Worm (Caenorhabditis elegans): ENCODE data around the gene C28G1.2.

The C28G1.2 gene

ce11 chrX:8811916-8812315 lies 23.9 kb upstream of the C28G1.2 start, which contains the start of gene cnnm-2:
cnnm-2 (plus strand) TSS chrX:8812105.
- TF ChIP-seq pqm-1 (tag; optimal IDR thresholded peaks at IDR 0.05) = peak; percentile 63
- TF ChIP-seq elt-2 (tag; optimal IDR thresholded peaks at IDR 0.05) = peak; percentile 89
- peak; percentile 15 for TF ChIP-seq pha-4 (tag; optimal IDR thresholded peaks at IDR 0.05)
- TF ChIP-seq ama-1 (optimal IDR thresholded peaks at IDR 0.05) = no peak

- TF ChIP-seq ceh-82 (tag; optimal IDR thresholded peaks at IDR 0.05) = no peak
- TF ChIP-seq elt-2 (tag; optimal IDR thresholded peaks at IDR 0.05) = peak; percentile 47
- TF ChIP-seq egl-5 (tag; optimal IDR thresholded peaks at IDR 0.05) = no peak
- TF ChIP-seq fos-1 (tag; optimal IDR thresholded peaks at IDR 0.05) = no peak
- TF ChIP-seq snpc-4 (tag; optimal IDR thresholded peaks at IDR 0.05) = no peak
- TF ChIP-seq fkh-10 (GFP tag; optimal IDR thresholded peaks at IDR 0.05) = no peak
- TF ChIP-seq sea-2 (GFP tag; optimal IDR thresholded peaks at IDR 0.05) = no peak
- TF ChIP-seq pqm-1 (tag; optimal IDR thresholded peaks at IDR 0.05) = peak; percentile 15
- no peak for TF ChIP-seq nhr-77 (tag; optimal IDR thresholded peaks at IDR 0.05)
- TF ChIP-seq ztf-4 (tag; optimal IDR thresholded peaks at IDR 0.05) = no peak
- no peak for TF ChIP-seq unc-39 (tag; optimal IDR thresholded peaks at IDR 0.05)
- no peak for TF ChIP-seq jun-1 (tag; optimal IDR thresholded peaks at IDR 0.05)
- TF ChIP-seq pha-4 (tag; optimal IDR thresholded peaks at IDR 0.05) = peak; percentile 43
These were observed 17.9 kb upstream of the C28G1.2 start for ce11 chrX:8817929-8818328.

DNA sequence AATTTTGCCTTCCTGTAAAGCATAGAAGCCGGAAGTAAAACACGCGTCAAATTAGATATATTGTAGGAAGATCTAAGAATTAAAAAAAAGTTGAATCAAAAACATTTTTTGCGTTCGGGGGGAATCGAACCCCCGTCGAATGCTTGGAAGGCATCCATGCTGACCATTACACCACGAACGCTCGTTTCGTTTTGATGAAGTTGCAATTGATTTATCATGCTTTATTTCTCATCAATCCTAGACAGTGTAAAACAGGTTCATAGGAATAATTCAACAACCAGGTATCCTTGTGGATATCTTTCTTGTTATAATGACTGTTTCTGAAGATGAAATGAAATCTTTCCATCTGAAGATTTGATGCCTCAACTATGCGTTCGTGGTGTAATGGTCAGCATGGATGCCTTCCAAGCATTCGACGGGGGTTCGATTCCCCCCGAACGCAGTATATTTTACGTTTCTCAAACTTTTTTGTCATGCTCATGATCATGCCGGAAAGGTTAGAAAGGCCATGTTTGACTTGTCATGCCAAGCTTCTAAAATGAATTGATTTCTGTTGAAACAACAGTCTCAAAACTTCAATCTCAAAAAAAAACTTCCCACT lies 15.9 kb upstream of the C28G1.2 start:
- no peak for TF ChIP-seq ceh-16 (tag; optimal IDR thresholded peaks at IDR 0.05)
- TF ChIP-seq daf-12 (tag; optimal IDR thresholded peaks at IDR 0.05) = no peak
- peak; percentile 22 for TF ChIP-seq nhr-25 (tag; optimal IDR thresholded peaks at IDR 0.05)
- TF ChIP-seq nhr-43 (tag; optimal IDR thresholded peaks at IDR 0.05; ENCODE audit: poor library complexity, severe bottlenecking) = peak; percentile 52
- TF ChIP-seq elt-2 (tag; optimal IDR thresholded peaks at IDR 0.05) = peak; percentile 14

DNA sequence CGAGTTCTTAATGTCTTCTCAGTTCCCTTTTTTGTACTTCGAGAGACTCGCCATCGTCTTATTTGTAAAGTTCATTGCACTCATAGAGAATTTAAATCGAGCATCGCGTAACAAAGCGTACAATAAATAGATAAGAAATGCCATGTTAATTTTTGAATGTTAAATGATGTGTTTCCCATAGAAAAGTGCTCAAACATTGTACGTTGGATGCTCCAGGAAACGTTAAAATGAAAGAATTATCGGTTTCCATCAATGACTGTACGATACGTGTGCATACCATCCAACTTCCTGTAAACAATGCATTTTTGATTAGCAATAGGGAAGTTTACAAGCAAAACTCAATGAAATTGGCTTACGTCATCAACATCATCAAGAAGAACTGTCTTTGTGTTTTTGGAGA lies 15.2 kb upstream of the C28G1.2 start:
- peak; percentile 71 for TF ChIP-seq pqm-1 (tag; optimal IDR thresholded peaks at IDR 0.05)
- TF ChIP-seq aly-2 (tag; optimal IDR thresholded peaks at IDR 0.05) = no peak
- peak; percentile 87 for TF ChIP-seq elt-2 (tag; optimal IDR thresholded peaks at IDR 0.05)
- peak; percentile 31 for TF ChIP-seq pha-4 (tag; optimal IDR thresholded peaks at IDR 0.05)
- TF ChIP-seq jun-1 (tag; optimal IDR thresholded peaks at IDR 0.05) = peak; percentile 42
- no peak for TF ChIP-seq nhr-67 (tag; optimal IDR thresholded peaks at IDR 0.05)
- TF ChIP-seq elt-3 (tag; optimal IDR thresholded peaks at IDR 0.05) = no peak

- TF ChIP-seq mdl-1 (tag; optimal IDR thresholded peaks at IDR 0.05) = no peak
- no peak for TF ChIP-seq ceh-16 (tag; optimal IDR thresholded peaks at IDR 0.05)
- TF ChIP-seq ZK546.5 (tag; optimal IDR thresholded peaks at IDR 0.05) = no peak
- TF ChIP-seq fkh-10 (GFP tag; optimal IDR thresholded peaks at IDR 0.05) = no peak
- no peak for TF ChIP-seq pha-4 (tag; optimal IDR thresholded peaks at IDR 0.05)
- no peak for TF ChIP-seq egl-5 (tag; optimal IDR thresholded peaks at IDR 0.05)
- TF ChIP-seq elt-1 (tag; optimal IDR thresholded peaks at IDR 0.05) = no peak
- TF ChIP-seq aly-2 (tag; optimal IDR thresholded peaks at IDR 0.05) = no peak
- peak; percentile 78 for TF ChIP-seq jun-1 (tag; optimal IDR thresholded peaks at IDR 0.05)
- TF ChIP-seq fos-1 (tag; optimal IDR thresholded peaks at IDR 0.05) = no peak
- peak; percentile 95 for TF ChIP-seq elt-2 (tag; optimal IDR thresholded peaks at IDR 0.05)
- TF ChIP-seq pqm-1 (tag; optimal IDR thresholded peaks at IDR 0.05) = peak; percentile 88
- no peak for TF ChIP-seq elt-3 (tag; optimal IDR thresholded peaks at IDR 0.05)
- TF ChIP-seq nhr-23 (tag; optimal IDR thresholded peaks at IDR 0.05) = no peak
These were observed 11.4 kb upstream of the C28G1.2 start, which contains the start of gene ifd-1 for ce11 chrX:8824437-8824836. ifd-1 (minus strand) TSS chrX:8824448.

DNA sequence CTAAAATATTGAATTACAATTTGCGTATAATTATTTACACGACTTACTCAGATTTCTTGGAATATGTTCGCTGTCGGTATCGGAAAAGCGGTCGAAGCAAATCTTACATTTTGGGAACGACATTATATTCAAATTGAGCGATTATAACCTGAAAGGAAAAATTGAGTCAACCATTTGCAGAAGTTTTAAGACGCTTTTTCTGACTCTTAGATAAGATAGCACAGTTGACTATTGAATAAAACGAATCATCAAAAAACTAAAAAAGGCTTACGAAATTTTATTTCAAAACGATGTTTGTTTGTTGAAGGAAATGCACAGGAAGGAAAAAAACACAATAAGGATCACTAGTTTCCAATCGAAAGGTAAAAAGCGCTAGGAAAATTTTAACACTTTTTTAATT lies 7.5 kb upstream of the C28G1.2 start, which contains the start of gene rcs-1:
rcs-1 (minus strand) TSS at position 176 of the 400 bp plus-strand sequence.
- TF ChIP-seq unc-39 (tag; optimal IDR thresholded peaks at IDR 0.05) (no peak), nhr-67 (tag; optimal IDR thresholded peaks at IDR 0.05) (no peak), lin-15B (tag; optimal IDR thresholded peaks at IDR 0.05) (no peak), elt-2 (tag; optimal IDR thresholded peaks at IDR 0.05) (peak; percentile 30), ceh-16 (tag; optimal IDR thresholded peaks at IDR 0.05) (no peak)

- TF ChIP-seq egl-5 (tag; optimal IDR thresholded peaks at IDR 0.05) (no peak), nhr-67 (tag; optimal IDR thresholded peaks at IDR 0.05) (no peak), pha-4 (tag; optimal IDR thresholded peaks at IDR 0.05) (peak; percentile 22), elt-2 (tag; optimal IDR thresholded peaks at IDR 0.05) (peak; percentile 54)
These were observed 4.7 kb upstream of the C28G1.2 start, which contains the start of gene C28G1.6 for ce11 chrX:8831162-8831561. C28G1.6 (minus strand) TSS chrX:8831262.
